Worm (Caenorhabditis elegans) whole organism, late embryonic: ENCODE measurements around the gene grl-14.

Experiments used
- dve-1 ChIP-seq: sonication (generic microtip); optimal IDR thresholded peaks from 2 replicates; lab custom pipeline; 2017; ENCODE audit warnings: antibody characterized with exemption, mild to moderate bottlenecking, missing genetic modification characterization, missing compliant biosample characterization
- elt-2 ChIP-seq: sonication (generic microtip); optimal IDR thresholded peaks from 2 replicates; lab custom pipeline; 2016; ENCODE audit warnings: missing genetic modification reagents, missing genetic modification characterization, missing compliant biosample characterization
- ets-4 ChIP-seq: sonication (generic microtip); optimal IDR thresholded peaks from 2 replicates; lab custom pipeline; 2016; ENCODE audit warnings: missing genetic modification characterization, missing compliant biosample characterization
- fkh-10 ChIP-seq: fragments of 150-350 bp; optimal IDR thresholded peaks from 2 replicates; lab custom pipeline; 2014; ENCODE audit warnings: missing biosample characterization, missing genetic modification reagents, missing genetic modification characterization
- hlh-15 ChIP-seq: sonication (generic microtip); optimal IDR thresholded peaks from 2 replicates; lab custom pipeline; 2016; ENCODE audit warnings: missing genetic modification characterization, missing compliant biosample characterization
- pqm-1 ChIP-seq: sonication (generic microtip); optimal IDR thresholded peaks from 2 replicates; lab custom pipeline; 2016; ENCODE audit warnings: missing genetic modification characterization, missing compliant biosample characterization
- tbx-7 ChIP-seq: sonication (generic microtip); optimal IDR thresholded peaks from 2 replicates; lab custom pipeline; 2016; ENCODE audit warnings: missing genotype, missing genetic modification characterization, missing compliant biosample characterization

ce11 chrV:20847743-20848229, 22.4 kb downstream of the grl-14 start:
- TF ChIP-seq elt-2 (tag; lab: Kevin White, UChicago) (no peak), tbx-7 (no peak), pqm-1 (tag; lab: Kevin White, UChicago) (no peak), hlh-15 (no peak), ets-4 (tag; lab: Kevin White, UChicago) (no peak), dve-1 (tag; lab: Kevin White, UChicago) (no peak), fkh-10 (GFP tag; lab: Kevin White, UChicago) (no peak)
